Worm (Caenorhabditis elegans): ENCODE data around the gene cca-1.

cca-1 gene

ce11 chrX:7897690-7898089 is 21.9 kb upstream of the cca-1 start, which contains the start of gene latd-1:
Gene latd-1, minus strand, starts transcription at chrX:7897790.
- TF ChIP-seq nhr-76 (tag; optimal IDR thresholded peaks at IDR 0.05), result no peak
- TF ChIP-seq unc-30 (tag; optimal IDR thresholded peaks at IDR 0.05), result no peak
- no peak for TF ChIP-seq nhr-19 (GFP tag; conservative IDR thresholded peaks at IDR 0.05)
- TF ChIP-seq alr-1 (tag; optimal IDR thresholded peaks at IDR 0.05; ENCODE audit: borderline replicate concordance), result no peak
- no peak for TF ChIP-seq Y116A8C.19 (tag; optimal IDR thresholded peaks at IDR 0.05; ENCODE audit: borderline replicate concordance)
- no peak for TF ChIP-seq jun-1 (tag; optimal IDR thresholded peaks at IDR 0.05)
- no peak for TF ChIP-seq zag-1 (tag; optimal IDR thresholded peaks at IDR 0.05)
- no peak for TF ChIP-seq lsy-2 (tag; optimal IDR thresholded peaks at IDR 0.05)

ce11 chrX:7892296-7892695 is 16.5 kb upstream of the cca-1 start, which contains the start of gene C39D10.5:
Gene C39D10.5, minus strand, starts transcription at chrX:7892396.
- TF ChIP-seq snpc-4 (tag; optimal IDR thresholded peaks at IDR 0.05), result no peak
- TF ChIP-seq xbp-1 (tag; optimal IDR thresholded peaks at IDR 0.05), result no peak
- no peak for TF ChIP-seq efl-1 (optimal IDR thresholded peaks at IDR 0.05)
- TF ChIP-seq efl-1 (GFP tag; optimal IDR thresholded peaks at IDR 0.05 in 1 of 2), result no peak
- no peak for TF ChIP-seq grh-1 (GFP tag; IDR thresholded peaks at IDR 0.05)
- TF ChIP-seq nhr-19 (GFP tag; conservative IDR thresholded peaks at IDR 0.05), result no peak
- TF ChIP-seq ceh-82 (tag; optimal IDR thresholded peaks at IDR 0.05), result no peak
- no peak for TF ChIP-seq aly-2 (tag; optimal IDR thresholded peaks at IDR 0.05)
- TF ChIP-seq nhr-11 (tag; optimal IDR thresholded peaks at IDR 0.05), result no peak
- no peak for TF ChIP-seq alr-1 (tag; optimal IDR thresholded peaks at IDR 0.05; ENCODE audit: borderline replicate concordance)
- TF ChIP-seq lir-3 (tag; optimal IDR thresholded peaks at IDR 0.05; ENCODE audit: poor library complexity), result no peak
- TF ChIP-seq snu-23 (GFP tag; optimal IDR thresholded peaks at IDR 0.05), result no peak
- TF ChIP-seq swsn-7 (tag; optimal IDR thresholded peaks at IDR 0.05), result no peak
- TF ChIP-seq zag-1 (tag; optimal IDR thresholded peaks at IDR 0.05), result no peak
- no peak for TF ChIP-seq unc-62 (GFP tag; optimal IDR thresholded peaks at IDR 0.05)
- no peak for TF ChIP-seq ceh-88 (GFP tag; IDR thresholded peaks at IDR 0.05)
- no peak for TF ChIP-seq hpl-2 (GFP tag; optimal IDR thresholded peaks at IDR 0.05)
- TF ChIP-seq ceh-8 (GFP tag; optimal IDR thresholded peaks at IDR 0.05), result no peak
- no peak for TF ChIP-seq lsy-2 (tag; optimal IDR thresholded peaks at IDR 0.05)
- TF ChIP-seq unc-86 (tag; optimal IDR thresholded peaks at IDR 0.05), result no peak
- no peak for TF ChIP-seq blmp-1 (tag; optimal IDR thresholded peaks at IDR 0.05)

ce11 chrX:7888915-7889314 is 13.2 kb upstream of the cca-1 start, which contains the start of gene C39D10.2:
Gene C39D10.2, plus strand, starts transcription at chrX:7889215.
- TF ChIP-seq fkh-8 (tag; optimal IDR thresholded peaks at IDR 0.05) (no peak), Y116A8C.19 (tag; optimal IDR thresholded peaks at IDR 0.05; ENCODE audit: borderline replicate concordance) (no peak), snu-23 (GFP tag; optimal IDR thresholded peaks at IDR 0.05) (no peak), hlh-17 (GFP tag; optimal IDR thresholded peaks at IDR 0.05; ENCODE audit: borderline replicate concordance) (no peak), mep-1 (tag; optimal IDR thresholded peaks at IDR 0.05) (no peak), nhr-77 (tag; optimal IDR thresholded peaks at IDR 0.05) (no peak), jun-1 (tag; optimal IDR thresholded peaks at IDR 0.05) (no peak), ztf-11 (tag; optimal IDR thresholded peaks at IDR 0.05) (no peak), fos-1 (tag; optimal IDR thresholded peaks at IDR 0.05) (no peak), zip-4 (GFP tag; optimal IDR thresholded peaks at IDR 0.05) (no peak), rnt-1 (tag; optimal IDR thresholded peaks at IDR 0.05) (no peak)

DNA sequence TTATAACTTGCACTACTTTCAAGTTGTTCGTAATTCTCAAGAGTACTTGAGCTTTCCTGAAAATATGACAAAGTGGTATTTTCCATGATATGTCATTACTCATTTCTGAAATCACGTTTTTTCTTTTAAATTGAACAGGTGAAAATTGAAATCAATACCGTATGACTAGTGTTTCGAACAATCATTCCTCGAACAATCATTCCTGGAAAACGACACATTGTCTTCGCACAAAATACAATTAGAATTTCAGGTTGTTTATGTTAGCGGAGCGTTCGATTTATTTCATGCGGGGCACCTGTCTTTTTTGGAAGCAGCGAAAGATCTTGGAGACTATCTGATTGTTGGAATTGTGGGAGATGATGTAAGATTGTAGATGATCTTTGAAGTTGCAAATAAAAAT is 10.4 kb upstream of the cca-1 start:
- no peak for TF ChIP-seq skn-1 (tag; optimal IDR thresholded peaks at IDR 0.05)
- TF ChIP-seq ztf-11 (tag; optimal IDR thresholded peaks at IDR 0.05), result no peak
- no peak for TF ChIP-seq nhr-84 (tag; optimal IDR thresholded peaks at IDR 0.05)
- peak; percentile 99 for TF ChIP-seq hlh-4 (tag; optimal IDR thresholded peaks at IDR 0.05)
- no peak for TF ChIP-seq fos-1 (tag; optimal IDR thresholded peaks at IDR 0.05)
- TF ChIP-seq ceh-8 (GFP tag; optimal IDR thresholded peaks at IDR 0.05), result no peak
- TF ChIP-seq ets-5 (GFP tag; IDR thresholded peaks at IDR 0.05), result no peak
- TF ChIP-seq alr-1 (tag; optimal IDR thresholded peaks at IDR 0.05; ENCODE audit: borderline replicate concordance), result no peak
- TF ChIP-seq nhr-71 (tag; optimal IDR thresholded peaks at IDR 0.05), result peak; percentile 46
- no peak for TF ChIP-seq nhr-90 (tag; optimal IDR thresholded peaks at IDR 0.05; ENCODE audit: poor library complexity)
- peak; percentile 42 for TF ChIP-seq nhr-47 (tag; optimal IDR thresholded peaks at IDR 0.05)
- no peak for TF ChIP-seq C34B4.2 (tag; optimal IDR thresholded peaks at IDR 0.05)
- peak; percentile 35 for TF ChIP-seq fkh-8 (tag; optimal IDR thresholded peaks at IDR 0.05)
- TF ChIP-seq mab-9 (GFP tag; IDR thresholded peaks at IDR 0.05), result no peak
- TF ChIP-seq pag-3 (tag; optimal IDR thresholded peaks at IDR 0.05; ENCODE audit: borderline replicate concordance, insufficient read depth), result no peak
- no peak for TF ChIP-seq fkh-10 (GFP tag; optimal IDR thresholded peaks at IDR 0.05)
- TF ChIP-seq ama-1 (optimal IDR thresholded peaks at IDR 0.05), result no peak
- TF ChIP-seq elt-2 (tag; optimal IDR thresholded peaks at IDR 0.05), result no peak
- TF ChIP-seq nhr-19 (GFP tag; conservative IDR thresholded peaks at IDR 0.05), result no peak

All from whole organism, L1 larva.